Worm (Caenorhabditis elegans): Measurements from ENCODE around the gene nspe-1.

ce11 chrII:12572760-12573159 lies 47.9 kb downstream of the nspe-1 start, which contains the start of gene Y38E10A.35:
- TF ChIP-seq zag-1 (tag; optimal IDR thresholded peaks at IDR 0.05), result no peak
- TF ChIP-seq unc-30 (tag; optimal IDR thresholded peaks at IDR 0.05), result no peak
- no peak for TF ChIP-seq ama-1 (optimal IDR thresholded peaks at IDR 0.05)

Measured in whole organism, L1 larva.